Worm (Caenorhabditis elegans) whole organism, midembryonic: Measurements from ENCODE around the gene F19G12.1.

ENCODE experiments used
- T22C8.4 ChIP-seq: fragments of 200-800 bp; sonication (Bioruptor generic); IDR thresholded peaks from 2 replicates; pipeline ENCODE4 v1.3.6; 2022; ENCODE audit warnings: missing genetic modification characterization, missing compliant biosample characterization
- flt-1 ChIP-seq: fragments of 200-800 bp; sonication (Bioruptor generic); IDR thresholded peaks from 2 replicates; pipeline ENCODE4 v1.3.6; 2022; ENCODE audit warnings: missing genetic modification characterization, missing compliant biosample characterization
- med-1 ChIP-seq: sonication (generic microtip); optimal IDR thresholded peaks from 2 replicates; lab custom pipeline; 2017; ENCODE audit warnings: missing genetic modification characterization, mild to moderate bottlenecking, missing compliant biosample characterization, antibody characterized with exemption, missing genetic modification reagents; ENCODE audit not compliant: insufficient read depth
- ref-1 ChIP-seq: fragments of 200-800 bp; sonication (Bioruptor generic); conservative IDR thresholded peaks from 2 replicates; pipeline ENCODE4 v1.3.6; 2022; ENCODE audit warnings: missing genetic modification reagents, missing genetic modification characterization, missing compliant biosample characterization
- ztf-23 ChIP-seq: fragments of 200-800 bp; sonication (Bioruptor generic); IDR thresholded peaks from 2 replicates; pipeline ENCODE4 v1.3.6; 2022; ENCODE audit warnings: missing genetic modification reagents, missing genetic modification characterization, missing compliant biosample characterization

ce11 chrX:1397516-1397915 is 33.3 kb upstream of the F19G12.1 start, which contains the start of gene H39E20.1:
- no peak for TF ChIP-seq flt-1
- TF ChIP-seq T22C8.4, result no peak
- no peak for TF ChIP-seq ref-1 (GFP tag; lab: Robert Waterston, UW)
- TF ChIP-seq med-1, result no peak
- TF ChIP-seq ztf-23 (GFP tag; lab: Robert Waterston, UW), result no peak
